Fruit fly (Drosophila melanogaster) whole organism, embryonic: Measurements from ENCODE around the gene twe.
A peak's percentile ranks its signal among the peaks of the same experiment; 100 is the strongest.

Experiments used
- BtbVII ChIP-seq: fragments of 200-800 bp; sonication (Bioruptor generic); optimal IDR thresholded peaks from 3 replicates; lab custom pipeline; 2017; ENCODE audit warnings: missing biosample characterization, mild to moderate bottlenecking, missing genetic modification characterization
- CG8359 ChIP-seq: fragments of 200-800 bp; sonication (Bioruptor generic); optimal IDR thresholded peaks from 2 replicates; lab custom pipeline; 2017; ENCODE audit warnings: missing biosample characterization, mild to moderate bottlenecking, missing genetic modification characterization, borderline replicate concordance
- CG9727 ChIP-seq: fragments of 200-800 bp; sonication (Bioruptor generic); optimal IDR thresholded peaks from 3 replicates; lab custom pipeline; 2017; ENCODE audit warnings: missing biosample characterization, mild to moderate bottlenecking, missing genetic modification characterization
- disco-r ChIP-seq: fragments of 200-800 bp; sonication (Bioruptor generic); optimal IDR thresholded peaks from 2 replicates; lab custom pipeline; 2016; ENCODE audit warnings: missing biosample characterization, missing genetic modification characterization
- exex ChIP-seq: fragments of 200-800 bp; sonication (Bioruptor generic); optimal IDR thresholded peaks from 4 replicates; lab custom pipeline; 2018; ENCODE audit warnings: missing biosample characterization, mild to moderate bottlenecking, missing genetic modification characterization, moderate library complexity
- ind ChIP-seq: fragments of 200-800 bp; sonication (Bioruptor generic); optimal IDR thresholded peaks from 3 replicates; lab custom pipeline; 2016; ENCODE audit warnings: missing biosample characterization, missing genetic modification characterization
- sim ChIP-seq: fragments of 200-800 bp; sonication (Bioruptor generic); IDR thresholded peaks from 2 replicates; pipeline ENCODE4 v1.3.6; 2022; ENCODE audit warnings: missing biosample characterization, missing genetic modification characterization
- ttk ChIP-seq: fragments of 200-800 bp; sonication (Bioruptor generic); IDR thresholded peaks from 2 replicates; pipeline ENCODE4 v2.1.2; 2022; ENCODE audit warnings: missing biosample characterization, missing genetic modification characterization
- twi ChIP-seq: fragments of 200-800 bp; optimal IDR thresholded peaks from 2 replicates; lab custom pipeline; 2019; ENCODE audit warnings: missing biosample characterization, mild to moderate bottlenecking, missing genetic modification characterization, moderate library complexity

- TF ChIP-seq sim (GFP tag; lab: Robert Waterston, UW) (no peak), CG9727 (peak; percentile 86), disco-r (GFP tag; lab: Kevin White, UChicago) (peak; percentile 61), twi (peak; percentile 63), ttk (no peak), exex (tag; lab: Kevin White, UChicago) (peak; percentile 44), CG8359 (peak; percentile 77), BtbVII (peak; percentile 69), ind (peak; percentile 84)
Observed at dm6 chr2L:16286360-16287005, 24.8 kb upstream of the twe start.
